Worm (Caenorhabditis elegans): Measurements from ENCODE around the gene ccm-3.

ccm-3 gene

ce11 chrII:10582318-10582717 is 24.8 kb downstream of the ccm-3 start, which contains the start of gene mrps-22 (continued):
- TF ChIP-seq him-1 (tag; optimal IDR thresholded peaks at IDR 0.05), result no peak

ce11 chrII:10580833-10581232 is 26.2 kb downstream of the ccm-3 start, which contains the start of gene dap-3:
TSS of gene dap-3 (plus strand) at chrII:10581133.
- no peak for TF ChIP-seq pbrm-1 (GFP tag; IDR thresholded peaks at IDR 0.05)
- no peak for TF ChIP-seq lin-26 (GFP tag; IDR thresholded peaks at IDR 0.05)
- no peak for TF ChIP-seq ztf-28 (GFP tag; IDR thresholded peaks at IDR 0.05)
- no peak for TF ChIP-seq atf-7 (tag; optimal IDR thresholded peaks at IDR 0.05)
- no peak for TF ChIP-seq F10E7.11 (tag; optimal IDR thresholded peaks at IDR 0.05)
- no peak for TF ChIP-seq ceh-27 (GFP tag; optimal IDR thresholded peaks at IDR 0.05)
- no peak for TF ChIP-seq F39B2.1 (GFP tag; IDR thresholded peaks at IDR 0.05)
- no peak for TF ChIP-seq C06A6.2 (GFP tag; conservative IDR thresholded peaks at IDR 0.05)
- no peak for TF ChIP-seq mes-4 (tag; optimal IDR thresholded peaks at IDR 0.05)

ce11 chrII:10579655-10580054 is 27.4 kb downstream of the ccm-3 start, which contains the start of gene dohh-1:
TSS of gene dohh-1 (plus strand) at chrII:10579955.
- TF ChIP-seq F49E8.2 (tag; optimal IDR thresholded peaks at IDR 0.05; ENCODE audit: insufficient read depth) (no peak), C06A6.2 (GFP tag; conservative IDR thresholded peaks at IDR 0.05) (no peak), sea-2 (GFP tag; IDR thresholded peaks at IDR 0.05) (no peak), F39B2.1 (GFP tag; IDR thresholded peaks at IDR 0.05) (no peak), akir-1 (GFP tag; optimal IDR thresholded peaks at IDR 0.05) (no peak), nhr-179 (tag; optimal IDR thresholded peaks at IDR 0.05) (no peak)

DNA sequence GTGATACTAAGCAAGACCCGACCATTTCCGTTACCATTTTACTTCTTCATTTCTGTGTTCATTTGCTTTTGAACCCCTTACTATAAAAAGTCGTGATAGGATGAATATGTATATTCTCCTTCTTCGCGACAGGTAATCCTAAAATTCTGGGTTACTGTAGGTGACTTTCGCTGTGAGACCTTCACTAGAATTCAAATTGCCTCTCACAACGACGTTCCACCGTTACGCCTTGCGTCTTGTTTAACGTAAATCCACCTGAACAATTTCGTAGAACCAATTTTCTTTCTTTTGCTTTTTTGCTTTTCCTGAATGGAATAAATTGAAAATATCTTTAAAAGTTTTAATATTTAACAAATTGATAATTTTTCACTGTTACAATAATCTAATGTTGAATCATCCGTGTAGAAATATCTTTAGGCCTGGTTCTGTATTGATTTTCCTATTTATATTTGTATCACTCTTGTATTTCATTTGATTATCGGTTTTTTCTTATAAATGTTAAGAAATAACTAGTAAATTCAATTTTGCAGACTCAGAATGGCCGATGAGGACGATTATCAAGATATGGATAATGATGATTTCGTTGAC is 28.1 kb downstream of the ccm-3 start, which contains the start of gene rpb-6:
Gene rpb-6 (plus strand): TSS at position 538 of the 588 bp plus-strand sequence.
- TF ChIP-seq mcd-1 (GFP tag; IDR thresholded peaks at IDR 0.05), result no peak
- no peak for TF ChIP-seq atf-7 (tag; optimal IDR thresholded peaks at IDR 0.05)
- TF ChIP-seq zim-3 (tag; optimal IDR thresholded peaks at IDR 0.05), result no peak
- TF ChIP-seq hmg-1.2 (GFP tag; IDR thresholded peaks at IDR 0.05), result no peak
- TF ChIP-seq K11D2.4 (GFP tag; IDR thresholded peaks at IDR 0.05), result no peak
- no peak for TF ChIP-seq F23B12.7 (tag; optimal IDR thresholded peaks at IDR 0.05; ENCODE audit: insufficient read depth)
- TF ChIP-seq Y53F4B.3 (GFP tag; IDR thresholded peaks at IDR 0.05), result no peak
- no peak for TF ChIP-seq egl-18 (GFP tag; IDR thresholded peaks at IDR 0.05)
- no peak for TF ChIP-seq let-526 (GFP tag; IDR thresholded peaks at IDR 0.05)
- TF ChIP-seq B0035.1 (tag; optimal IDR thresholded peaks at IDR 0.05), result no peak
- TF ChIP-seq F52B5.7 (tag; optimal IDR thresholded peaks at IDR 0.05), result no peak
- no peak for TF ChIP-seq nhr-179 (tag; optimal IDR thresholded peaks at IDR 0.05)
- TF ChIP-seq somi-1 (GFP tag; optimal IDR thresholded peaks at IDR 0.05), result no peak
- TF ChIP-seq dpff-1 (tag; optimal IDR thresholded peaks at IDR 0.05), result no peak
- no peak for TF ChIP-seq Y95B8A.8 (GFP tag; IDR thresholded peaks at IDR 0.05)
- no peak for TF ChIP-seq ccch-3 (GFP tag; optimal IDR thresholded peaks at IDR 0.05)
- peak; percentile 56 for TF ChIP-seq F33H1.4 (GFP tag; IDR thresholded peaks at IDR 0.05)
- peak; percentile 66 for TF ChIP-seq lsl-1 (GFP tag; optimal IDR thresholded peaks at IDR 0.05)
- TF ChIP-seq madf-6 (GFP tag; IDR thresholded peaks at IDR 0.05), result peak; percentile 49; the same call in 1 of the 2 replicates
- TF ChIP-seq lin-35 (GFP tag; optimal IDR thresholded peaks at IDR 0.05), result no peak
- TF ChIP-seq lag-1 (GFP tag; IDR thresholded peaks at IDR 0.05), result no peak
- TF ChIP-seq ztf-22 (GFP tag; optimal IDR thresholded peaks at IDR 0.05), result no peak
- no peak for TF ChIP-seq fkh-3 (tag; optimal IDR thresholded peaks at IDR 0.05)
- peak; percentile 9 for TF ChIP-seq dpl-1 (GFP tag; optimal IDR thresholded peaks at IDR 0.05)
- TF ChIP-seq athp-1 (tag; optimal IDR thresholded peaks at IDR 0.05), result no peak
- TF ChIP-seq him-1 (tag; optimal IDR thresholded peaks at IDR 0.05), result no peak
- TF ChIP-seq madf-3 (GFP tag; IDR thresholded peaks at IDR 0.05), result no peak
- no peak for TF ChIP-seq mxl-1 (tag; optimal IDR thresholded peaks at IDR 0.05)
- TF ChIP-seq attf-3 (GFP tag; conservative IDR thresholded peaks at IDR 0.05), result peak; percentile 92
- no peak for TF ChIP-seq repo-1 (tag; optimal IDR thresholded peaks at IDR 0.05)
- TF ChIP-seq lin-54 (GFP tag; optimal IDR thresholded peaks at IDR 0.05), result peak; percentile 67
- TF ChIP-seq die-1 (tag; optimal IDR thresholded peaks at IDR 0.05), result no peak
- TF ChIP-seq sea-2 (GFP tag; IDR thresholded peaks at IDR 0.05), result no peak

Data from whole organism, young adult.